Worm (Caenorhabditis elegans) whole organism, dauer: Measurements from ENCODE around the gene B0273.1.

ENCODE experiments used
- unc-62 ChIP-seq: sonication (generic microtip); optimal IDR thresholded peaks from 2 replicates; lab custom pipeline; 2017; ENCODE audit warnings: missing biosample characterization, missing genetic modification reagents, missing genetic modification characterization

B0273.1 gene

ce11 chrIV:5502610-5503009 is 8.8 kb downstream of the B0273.1 start:
- no peak for TF ChIP-seq unc-62

- no peak for TF ChIP-seq unc-62
These were observed 12.8 kb downstream of the B0273.1 start for ce11 chrIV:5506642-5507041.

ce11 chrIV:5507754-5508153 is 14.0 kb downstream of the B0273.1 start:
- TF ChIP-seq unc-62: no peak

ce11 chrIV:5514789-5515188 is 21.0 kb downstream of the B0273.1 start:
- TF ChIP-seq unc-62: no peak

ce11 chrIV:5519044-5519443 is 25.3 kb downstream of the B0273.1 start:
- no peak for TF ChIP-seq unc-62

ce11 chrIV:5526711-5527383 is 33.1 kb downstream of the B0273.1 start:
- no peak for TF ChIP-seq unc-62

ce11 chrIV:5528285-5528684 is 34.5 kb downstream of the B0273.1 start, which contains the start of gene unc-5:
Gene unc-5 (minus strand): TSS chrIV:5528338.
- no peak for TF ChIP-seq unc-62

- no peak for TF ChIP-seq unc-62
These were observed 37.2 kb downstream of the B0273.1 start for ce11 chrIV:5530980-5531379.

ce11 chrIV:5533556-5533955 is 39.8 kb downstream of the B0273.1 start:
- TF ChIP-seq unc-62: no peak

ce11 chrIV:5534596-5534995 is 40.8 kb downstream of the B0273.1 start:
- no peak for TF ChIP-seq unc-62

- no peak for TF ChIP-seq unc-62
These were observed 42.0 kb downstream of the B0273.1 start for ce11 chrIV:5535780-5536179.

ce11 chrIV:5537813-5538538 is 44.2 kb downstream of the B0273.1 start, which contains the start of the genes fem-1 and drp-1:
Gene fem-1 (minus strand): TSS chrIV:5537962.
Gene drp-1 (plus strand): TSS chrIV:5538488.
- no peak for TF ChIP-seq unc-62

- no peak for TF ChIP-seq unc-62
These were observed 47.5 kb downstream of the B0273.1 start, which contains the start of gene tebp-2 for ce11 chrIV:5541285-5541684. Gene tebp-2 (plus strand): TSS chrIV:5541627.

- no peak for TF ChIP-seq unc-62
These were observed 50.9 kb downstream of the B0273.1 start, which contains the start of gene cec-6 for ce11 chrIV:5544609-5545214. Gene cec-6 (plus strand): TSS chrIV:5544860.
